Worm (Caenorhabditis elegans) whole organism, L3 larva: ENCODE results near the gene sas-5.

Experiments
- R02D3.7 ChIP-seq: fragments of 150-350 bp; optimal IDR thresholded peaks from 2 replicates; lab custom pipeline; 2014; ENCODE audit warnings: missing biosample characterization, missing genetic modification characterization
- ZK546.5 ChIP-seq: sonication (generic microtip); optimal IDR thresholded peaks from 2 replicates; lab custom pipeline; 2017; ENCODE audit warnings: missing biosample characterization, missing genetic modification characterization
- aly-2 ChIP-seq: fragments of 150-350 bp; optimal IDR thresholded peaks from 2 replicates; lab custom pipeline; 2014; ENCODE audit warnings: missing biosample characterization, missing genetic modification characterization
- ama-1 ChIP-seq: fragments of 150-350 bp; optimal IDR thresholded peaks from 2 replicates; lab custom pipeline; 2018
- ceh-16 ChIP-seq: sonication (generic microtip); optimal IDR thresholded peaks from 2 replicates; lab custom pipeline; 2017; ENCODE audit warnings: missing biosample characterization, missing genetic modification characterization
- ceh-28 ChIP-seq: fragments of 150-350 bp; optimal IDR thresholded peaks from 2 replicates; lab custom pipeline; 2014; ENCODE audit warnings: missing biosample characterization, missing genetic modification reagents, missing genetic modification characterization
- ceh-9 ChIP-seq: sonication (generic microtip); optimal IDR thresholded peaks from 2 replicates; lab custom pipeline; 2018; ENCODE audit warnings: missing biosample characterization, missing genetic modification characterization
- egl-27 ChIP-seq: sonication (generic microtip); optimal IDR thresholded peaks from 4 replicates; lab custom pipeline; 2017; ENCODE audit warnings: missing biosample characterization, missing genetic modification reagents, missing genetic modification characterization
- egl-5 ChIP-seq: fragments of 150-350 bp; optimal IDR thresholded peaks from 2 replicates; lab custom pipeline; 2017; ENCODE audit warnings: missing biosample characterization, missing genetic modification reagents, missing genetic modification characterization, inconsistent platforms
- elt-1 ChIP-seq: fragments of 150-350 bp; optimal IDR thresholded peaks from 2 replicates; lab custom pipeline; 2014; ENCODE audit warnings: missing biosample characterization, missing genetic modification characterization
- elt-2 ChIP-seq: sonication (generic microtip); optimal IDR thresholded peaks from 2 replicates; lab custom pipeline; 2016; ENCODE audit warnings: missing genetic modification reagents, mild to moderate bottlenecking, missing genetic modification characterization, missing compliant biosample characterization
- elt-3 ChIP-seq, 3 experiments: fragments of 150-350 bp in 1 of 3; sonication (generic microtip) in 2 of 3; optimal IDR thresholded peaks; 2 replicates in 2 of 3; 4 replicates in 1 of 3; lab custom pipeline; 2014 to 2017; ENCODE audit warnings: missing biosample characterization in 3 of 3, missing genetic modification characterization in 3 of 3
- eor-1 ChIP-seq, 2 experiments: fragments of 150-350 bp; optimal IDR thresholded peaks; 2 replicates each; lab custom pipeline; 2014 to 2018; ENCODE audit warnings: missing biosample characterization in 2 of 2, missing genetic modification characterization in 2 of 2
- fkh-10 ChIP-seq: sonication (generic microtip); optimal IDR thresholded peaks from 2 replicates; lab custom pipeline; 2017; ENCODE audit warnings: missing biosample characterization, missing genetic modification reagents, missing genetic modification characterization
- fkh-2 ChIP-seq: fragments of 150-350 bp; optimal IDR thresholded peaks from 2 replicates; lab custom pipeline; 2014; ENCODE audit warnings: missing biosample characterization, missing genetic modification reagents, missing genetic modification characterization
- fos-1 ChIP-seq: fragments of 150-350 bp; optimal IDR thresholded peaks from 2 replicates; lab custom pipeline; 2014; ENCODE audit warnings: missing biosample characterization, missing genetic modification characterization
- jun-1 ChIP-seq: fragments of 150-350 bp; optimal IDR thresholded peaks from 2 replicates; lab custom pipeline; 2014; ENCODE audit warnings: missing biosample characterization, missing genetic modification reagents, missing genetic modification characterization
- lsy-12 ChIP-seq: sonication (generic microtip); optimal IDR thresholded peaks from 2 replicates; lab custom pipeline; 2016; ENCODE audit warnings: mild to moderate bottlenecking, missing genetic modification characterization, missing compliant biosample characterization
- mdl-1 ChIP-seq: fragments of 150-350 bp; optimal IDR thresholded peaks from 2 replicates; lab custom pipeline; 2014; ENCODE audit warnings: missing biosample characterization, missing genetic modification characterization
- nfya-1 ChIP-seq: sonication (generic microtip); optimal IDR thresholded peaks from 2 replicates; lab custom pipeline; 2017; ENCODE audit warnings: missing genetic modification characterization, mild to moderate bottlenecking, missing compliant biosample characterization, antibody characterized with exemption, moderate library complexity; ENCODE audit not compliant: insufficient read depth
- nhr-11 ChIP-seq: fragments of 150-350 bp; optimal IDR thresholded peaks from 2 replicates; lab custom pipeline; 2014; ENCODE audit warnings: missing biosample characterization, missing genetic modification characterization
- nhr-12 ChIP-seq: fragments of 150-350 bp; optimal IDR thresholded peaks from 2 replicates; lab custom pipeline; 2014; ENCODE audit warnings: missing biosample characterization, missing genetic modification characterization
- nhr-23 ChIP-seq: fragments of 150-350 bp; optimal IDR thresholded peaks from 2 replicates; lab custom pipeline; 2014; ENCODE audit warnings: missing biosample characterization, missing genetic modification reagents, missing genetic modification characterization
- nhr-28 ChIP-seq: fragments of 150-350 bp; optimal IDR thresholded peaks from 2 replicates; lab custom pipeline; 2014; ENCODE audit warnings: missing biosample characterization, missing genetic modification characterization
- nhr-43 ChIP-seq: sonication (generic microtip); optimal IDR thresholded peaks from 2 replicates; lab custom pipeline; 2016; ENCODE audit warnings: mild to moderate bottlenecking, missing genetic modification characterization, missing compliant biosample characterization; ENCODE audit not compliant: poor library complexity, severe bottlenecking
- nhr-67 ChIP-seq: fragments of 150-350 bp; optimal IDR thresholded peaks from 2 replicates; lab custom pipeline; 2014; ENCODE audit warnings: missing biosample characterization, missing genetic modification characterization
- nhr-76 ChIP-seq: fragments of 150-350 bp; sonication (generic microtip); optimal IDR thresholded peaks from 5 replicates; lab custom pipeline; 2014; ENCODE audit warnings: missing biosample characterization, missing genetic modification characterization
- nhr-77 ChIP-seq: fragments of 150-350 bp; optimal IDR thresholded peaks from 2 replicates; lab custom pipeline; 2014; ENCODE audit warnings: missing biosample characterization, missing genetic modification characterization
- pha-4 ChIP-seq: fragments of 150-350 bp; optimal IDR thresholded peaks from 2 replicates; lab custom pipeline; 2014; ENCODE audit warnings: missing biosample characterization, missing genetic modification reagents, missing genetic modification characterization
- pqm-1 ChIP-seq: fragments of 150-350 bp; optimal IDR thresholded peaks from 2 replicates; lab custom pipeline; 2017; ENCODE audit warnings: missing biosample characterization, missing genetic modification characterization, inconsistent platforms
- sea-2 ChIP-seq: fragments of 150-350 bp; sonication (generic microtip); optimal IDR thresholded peaks from 4 replicates; lab custom pipeline; 2014; ENCODE audit warnings: missing biosample characterization, missing genetic modification reagents, missing genetic modification characterization
- skn-1 ChIP-seq: fragments of 150-350 bp; optimal IDR thresholded peaks from 2 replicates; lab custom pipeline; 2014; ENCODE audit warnings: missing biosample characterization, missing genetic modification characterization
- tbx-2 ChIP-seq: sonication (generic microtip); optimal IDR thresholded peaks from 2 replicates; lab custom pipeline; 2016; ENCODE audit warnings: mild to moderate bottlenecking, missing genetic modification characterization, missing compliant biosample characterization
- unc-39 ChIP-seq: sonication (generic microtip); optimal IDR thresholded peaks from 4 replicates; lab custom pipeline; 2017; ENCODE audit warnings: missing biosample characterization, missing genetic modification characterization
- ztf-11 ChIP-seq: fragments of 150-350 bp; optimal IDR thresholded peaks from 2 replicates; lab custom pipeline; 2014; ENCODE audit warnings: missing biosample characterization, missing genetic modification characterization
- ztf-4 ChIP-seq: fragments of 150-350 bp; optimal IDR thresholded peaks from 2 replicates; lab custom pipeline; 2014; ENCODE audit warnings: missing biosample characterization, missing genetic modification characterization

sas-5 gene

DNA sequence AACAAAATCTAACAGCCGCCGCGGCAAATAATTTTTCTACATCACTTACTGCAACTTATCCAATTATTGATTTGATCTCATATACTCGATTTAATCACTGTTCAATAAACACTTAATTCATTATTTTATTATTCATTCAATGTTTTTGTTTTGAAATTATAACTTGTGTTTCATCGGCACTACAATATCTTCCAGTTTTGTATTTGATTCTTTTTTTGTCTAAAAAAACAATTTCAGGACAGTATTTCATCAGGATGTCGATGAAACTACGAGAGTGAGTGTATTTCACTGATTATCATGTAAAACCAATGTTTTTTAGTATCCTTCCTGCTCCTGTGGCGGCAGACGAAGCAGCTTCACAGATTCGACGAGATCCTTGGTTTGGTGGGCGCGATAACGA lies 34.7 kb downstream of the sas-5 start, which contains the start of gene skp-1:
skp-1 (plus strand) TSS at position 238 of the 400 bp plus-strand sequence.
- TF ChIP-seq nhr-11 (no peak), elt-2 (tag; lab: Kevin White, UChicago) (no peak), elt-3 (tag; optimal IDR thresholded peaks at IDR 0.05; lab: Kevin White, UChicago) (no peak), mdl-1 (no peak), fkh-10 (GFP tag; lab: Kevin White, UChicago) (no peak), sea-2 (GFP tag; lab: Kevin White, UChicago) (no peak), ZK546.5 (tag; lab: Kevin White, UChicago) (no peak), fos-1 (tag; lab: Kevin White, UChicago) (no peak)

DNA sequence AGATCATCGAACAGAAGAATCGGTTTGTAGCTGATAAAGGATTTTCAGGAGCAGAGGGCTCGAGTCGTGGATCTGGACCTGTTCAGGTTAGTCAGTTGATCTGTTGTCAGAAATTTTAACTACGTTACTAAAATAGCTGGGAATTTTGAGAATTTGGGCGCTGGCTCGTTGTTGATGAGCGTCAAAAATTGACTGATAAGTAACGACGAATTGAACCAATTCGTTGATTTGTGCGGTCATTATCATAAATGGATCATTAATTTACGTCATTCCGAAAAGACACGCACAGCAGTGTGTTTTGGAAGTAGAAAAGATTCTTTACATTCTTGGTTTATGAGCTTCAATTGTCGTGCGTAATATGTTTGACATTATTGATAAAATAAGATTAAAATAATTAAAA lies 37.3 kb downstream of the sas-5 start:
- TF ChIP-seq nhr-43 (tag; lab: Kevin White, UChicago) = no peak
- no peak for TF ChIP-seq elt-1 (tag; lab: Kevin White, UChicago)
- no peak for TF ChIP-seq nhr-67 (tag; lab: Kevin White, UChicago)
- TF ChIP-seq eor-1 (tag; optimal IDR thresholded peaks at IDR 0.05; lab: Kevin White, UChicago) = no peak
- no peak for TF ChIP-seq egl-27 (tag; lab: Kevin White, UChicago)
- no peak for TF ChIP-seq ztf-4 (tag; lab: Kevin White, UChicago)
- no peak for TF ChIP-seq lsy-12 (tag; lab: Kevin White, UChicago)
- TF ChIP-seq pqm-1 = peak; percentile 45
- peak; percentile 58 for TF ChIP-seq elt-2 (tag; lab: Kevin White, UChicago)
- TF ChIP-seq ceh-9 (tag; lab: Kevin White, UChicago) = no peak
- TF ChIP-seq egl-5 (tag; lab: Kevin White, UChicago) = no peak
- no peak for TF ChIP-seq nhr-11
- no peak for TF ChIP-seq tbx-2

ce11 chrV:11648435-11648834 lies 37.9 kb downstream of the sas-5 start:
- TF ChIP-seq pqm-1 (peak; percentile 85), nhr-67 (tag; lab: Kevin White, UChicago) (no peak), jun-1 (tag; lab: Kevin White, UChicago) (peak; percentile 47), ztf-11 (tag; lab: Kevin White, UChicago) (no peak), elt-2 (tag; lab: Kevin White, UChicago) (peak; percentile 91), eor-1 (tag; optimal IDR thresholded peaks at IDR 0.05; lab: Kevin White, UChicago) (no peak), nhr-11 (no peak), lsy-12 (tag; lab: Kevin White, UChicago) (no peak), pha-4 (tag; lab: Kevin White, UChicago) (peak; percentile 43)

ce11 chrV:11649254-11649653 lies 38.7 kb downstream of the sas-5 start:
- no peak for TF ChIP-seq fkh-2 (tag; lab: Kevin White, UChicago)
- TF ChIP-seq mdl-1 = no peak
- TF ChIP-seq elt-2 (tag; lab: Kevin White, UChicago) = peak; percentile 73
- TF ChIP-seq nhr-11 = no peak
- no peak for TF ChIP-seq nhr-28 (tag; lab: Kevin White, UChicago)
- no peak for TF ChIP-seq nhr-67 (tag; lab: Kevin White, UChicago)
- no peak for TF ChIP-seq aly-2
- TF ChIP-seq ZK546.5 (tag; lab: Kevin White, UChicago) = no peak

- no peak for TF ChIP-seq ceh-28
- TF ChIP-seq lsy-12 (tag; lab: Kevin White, UChicago) = no peak
- TF ChIP-seq jun-1 (tag; lab: Kevin White, UChicago) = peak; percentile 1
- TF ChIP-seq nfya-1 = peak; percentile 44
- TF ChIP-seq pqm-1 = peak; percentile 86
- peak; percentile 96 for TF ChIP-seq elt-2 (tag; lab: Kevin White, UChicago)
- TF ChIP-seq nhr-76 (tag; lab: Kevin White, UChicago) = no peak
- TF ChIP-seq nhr-23 = no peak
- no peak for TF ChIP-seq ama-1 (lab: Kevin White, UChicago)
Observed at ce11 chrV:11650720-11651119, 40.2 kb downstream of the sas-5 start, which contains the start of gene zip-10. Gene zip-10, minus strand, starts transcription at chrV:11650762.

DNA sequence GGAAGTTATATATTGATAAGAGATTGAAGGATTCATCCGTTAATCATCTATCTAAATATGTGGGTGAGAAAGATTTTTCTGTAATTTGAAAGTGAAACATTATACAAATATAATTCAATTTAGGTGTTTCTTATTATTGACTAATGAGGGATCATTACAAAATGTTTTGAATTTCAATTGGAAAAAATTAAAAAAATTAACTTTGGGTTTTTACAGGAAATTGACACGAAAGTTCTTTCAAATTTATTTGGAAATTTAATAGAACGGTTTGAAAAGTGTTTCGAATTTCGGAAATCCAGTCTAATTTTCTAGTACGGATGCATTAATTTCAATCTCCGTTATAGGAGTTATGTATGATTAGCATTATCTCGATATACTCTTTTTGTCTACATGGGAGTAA lies 42.6 kb downstream of the sas-5 start:
- TF ChIP-seq egl-27 (tag; lab: Kevin White, UChicago) (no peak), tbx-2 (no peak), elt-1 (tag; lab: Kevin White, UChicago) (no peak), skn-1 (tag; lab: Kevin White, UChicago) (no peak), fos-1 (tag; lab: Kevin White, UChicago) (no peak), nhr-77 (no peak), nhr-12 (tag; lab: Kevin White, UChicago) (no peak), R02D3.7 (tag; lab: Kevin White, UChicago) (no peak), ztf-4 (tag; lab: Kevin White, UChicago) (no peak), eor-1 (tag; optimal IDR thresholded peaks at IDR 0.05; lab: Kevin White, UChicago) (no peak), jun-1 (tag; lab: Kevin White, UChicago) (no peak), egl-5 (tag; lab: Kevin White, UChicago) (no peak), ceh-16 (tag; lab: Kevin White, UChicago) (no peak), nhr-43 (tag; lab: Kevin White, UChicago) (no peak), lsy-12 (tag; lab: Kevin White, UChicago) (no peak), nhr-11 (no peak), mdl-1 (no peak), unc-39 (tag; lab: Kevin White, UChicago) (no peak)
